Fruit fly (Drosophila melanogaster) whole organism, prepupa: ENCODE data around the gene Elal.

Source experiments
- CG11762 ChIP-seq: fragments of 200-800 bp; sonication (Bioruptor generic); optimal IDR thresholded peaks from 3 replicates; lab custom pipeline; 2016; ENCODE audit warnings: missing biosample characterization, missing genetic modification characterization; ENCODE audit not compliant: insufficient read depth
- CG6792 ChIP-seq: fragments of 200-800 bp; sonication (Bioruptor generic); optimal IDR thresholded peaks from 3 replicates; lab custom pipeline; 2016; ENCODE audit warnings: missing biosample characterization, missing genetic modification characterization
- Eip78C ChIP-seq: fragments of 200-800 bp; sonication (Bioruptor generic); peaks from one replicate; lab custom pipeline; 2016; ENCODE audit warnings: missing biosample characterization, missing genetic modification characterization
- Gug ChIP-seq: fragments of 200-800 bp; sonication (Bioruptor generic); IDR thresholded peaks from 2 replicates; pipeline ENCODE4 v1.3.6; 2022; ENCODE audit warnings: missing biosample characterization, missing genetic modification characterization
- Hr39 ChIP-seq: fragments of 200-800 bp; sonication (Bioruptor generic); optimal IDR thresholded peaks from 2 replicates; lab custom pipeline; 2016; ENCODE audit warnings: missing biosample characterization, missing genetic modification characterization
- Hr4 ChIP-seq: fragments of 200-800 bp; sonication (Bioruptor generic); optimal IDR thresholded peaks from 3 replicates; lab custom pipeline; 2016; ENCODE audit warnings: missing biosample characterization, missing genetic modification characterization
- OdsH ChIP-seq: fragments of 200-800 bp; sonication (Bioruptor generic); optimal IDR thresholded peaks from 3 replicates; lab custom pipeline; 2016; ENCODE audit warnings: missing biosample characterization, missing genetic modification characterization
- Sox102F ChIP-seq: fragments of 200-800 bp; sonication (Bioruptor generic); optimal IDR thresholded peaks from 2 replicates; lab custom pipeline; 2016; ENCODE audit warnings: missing biosample characterization, mild to moderate bottlenecking, missing genetic modification characterization
- fkh ChIP-seq: fragments of 200-800 bp; sonication (Bioruptor generic); optimal IDR thresholded peaks from 3 replicates; lab custom pipeline; 2017; ENCODE audit warnings: missing biosample characterization, mild to moderate bottlenecking, missing genetic modification characterization, moderate library complexity

dm6 chr3R:24908034-24908433, 42.9 kb downstream of the Elal start:
- peak; percentile 1 for TF ChIP-seq OdsH
- TF ChIP-seq Eip78C, result peak; percentile 51
- TF ChIP-seq CG6792 (GFP tag; lab: Kevin White, UChicago), result no peak
- TF ChIP-seq Gug, result peak; percentile 34; the same call in 1 of the 2 replicates
- no peak for TF ChIP-seq fkh
- peak; percentile 66 for TF ChIP-seq Hr4 (GFP tag; lab: Kevin White, UChicago)
- no peak for TF ChIP-seq Sox102F
- no peak for TF ChIP-seq Hr39
- TF ChIP-seq CG11762 (GFP tag; lab: Kevin White, UChicago), result no peak
